Fruit fly (Drosophila melanogaster): ENCODE results near the gene CG7872.
A peak's percentile ranks its signal among the peaks of the same experiment; 100 is the strongest.

Gene CG7872

dm6 chrX:15594230-15594857 is 16.3 kb downstream of the CG7872 start (continued):
- TF ChIP-seq nau (GFP tag; optimal IDR thresholded peaks at IDR 0.05) (no peak), HmgD (GFP tag; optimal IDR thresholded peaks at IDR 0.05) (no peak), Elba2 (GFP tag; optimal IDR thresholded peaks at IDR 0.05) (no peak), tna (GFP tag; IDR thresholded peaks at IDR 0.05; ENCODE audit: partially characterized antibody) (no peak), gfzf (GFP tag; optimal IDR thresholded peaks at IDR 0.05) (no peak), hkb (optimal IDR thresholded peaks at IDR 0.05) (no peak), hkb (GFP tag; IDR thresholded peaks at IDR 0.05) (no peak), CG9437 (GFP tag; optimal IDR thresholded peaks at IDR 0.05) (no peak), zen2 (GFP tag; IDR thresholded peaks at IDR 0.05; ENCODE audit: partially characterized antibody) (no peak), CG8944 (GFP tag; optimal IDR thresholded peaks at IDR 0.05) (peak; percentile 9), stwl (tag; optimal IDR thresholded peaks at IDR 0.05) (peak; percentile 24), aop (GFP tag; IDR thresholded peaks at IDR 0.05) (no peak), da (GFP tag; optimal IDR thresholded peaks at IDR 0.05) (no peak), pb (GFP tag; optimal IDR thresholded peaks at IDR 0.05) (no peak), pho (GFP tag; optimal IDR thresholded peaks at IDR 0.05) (no peak), Vsx1 (GFP tag; optimal IDR thresholded peaks at IDR 0.05) (peak; percentile 8), gro (GFP tag; optimal IDR thresholded peaks at IDR 0.05) (no peak), CG2199 (GFP tag; IDR thresholded peaks at IDR 0.05) (peak; percentile 96), exex (tag; optimal IDR thresholded peaks at IDR 0.05) (no peak), sug (tag; optimal IDR thresholded peaks at IDR 0.05) (peak; percentile 3), sob (GFP tag; IDR thresholded peaks at IDR 0.05) (peak; percentile 60; the same call in 1 of the 2 replicates), CG3726 (GFP tag; IDR thresholded peaks at IDR 0.05) (peak; percentile 66; the same call in 1 of the 3 replicates), Gsc (GFP tag; IDR thresholded peaks at IDR 0.05) (no peak), C15 (GFP tag; IDR thresholded peaks at IDR 0.05) (no peak), D19A (tag; optimal IDR thresholded peaks at IDR 0.05) (peak; percentile 20), H2.0 (GFP tag; IDR thresholded peaks at IDR 0.05) (no peak), Fer3 (tag; optimal IDR thresholded peaks at IDR 0.05) (peak; percentile 2), ac (GFP tag; optimal IDR thresholded peaks at IDR 0.05) (no peak), sens-2 (GFP tag; IDR thresholded peaks at IDR 0.05) (no peak), CG10979 (tag; optimal IDR thresholded peaks at IDR 0.05) (no peak), CG33557 (GFP tag; optimal IDR thresholded peaks at IDR 0.05) (no peak), CG32772 (GFP tag; IDR thresholded peaks at IDR 0.05) (peak; percentile 61), H15 (GFP tag; IDR thresholded peaks at IDR 0.05) (peak; percentile 50; the same call in 1 of the 3 replicates), CG12299 (tag; optimal IDR thresholded peaks at IDR 0.05) (no peak), CG1603 (tag; optimal IDR thresholded peaks at IDR 0.05) (peak; percentile 21), Chrac-16 (GFP tag; optimal IDR thresholded peaks at IDR 0.05) (peak; percentile 43), Scr (GFP tag; IDR thresholded peaks at IDR 0.05; ENCODE audit: partially characterized antibody) (no peak; the same call in 1 of the 2 replicates), kay (GFP tag; optimal IDR thresholded peaks at IDR 0.05) (no peak), CG4360 (GFP tag; IDR thresholded peaks at IDR 0.05) (no peak), CG16863 (GFP tag; optimal IDR thresholded peaks at IDR 0.05) (no peak), zen (tag; optimal IDR thresholded peaks at IDR 0.05) (peak; percentile 2), Optix (GFP tag; IDR thresholded peaks at IDR 0.05) (peak; percentile 53; the same call in 2 of the 3 replicates), CG14050 (GFP tag; IDR thresholded peaks at IDR 0.05) (no peak), CG2678 (tag; optimal IDR thresholded peaks at IDR 0.05) (no peak), phol (tag; optimal IDR thresholded peaks at IDR 0.05) (peak; percentile 18), CG15269 (tag; optimal IDR thresholded peaks at IDR 0.05) (no peak), dan (GFP tag; IDR thresholded peaks at IDR 0.05) (no peak), CG5245 (GFP tag; optimal IDR thresholded peaks at IDR 0.05) (no peak), CG6854 (GFP tag; optimal IDR thresholded peaks at IDR 0.05) (no peak), disco-r (GFP tag; optimal IDR thresholded peaks at IDR 0.05) (no peak), grau (tag; optimal IDR thresholded peaks at IDR 0.05) (peak; percentile 26)

Measured in whole organism, embryonic.